Fruit fly (Drosophila melanogaster) whole organism, wandering third instar larva: ENCODE measurements around the gene CG17362.
A peak's percentile ranks its signal among the peaks of the same experiment; 100 is the strongest.

ENCODE experiments used
- Abd-B ChIP-seq: fragments of >200 bp; optimal IDR thresholded peaks from 2 replicates; lab custom pipeline; 2017; ENCODE audit warnings: missing biosample characterization, missing genetic modification characterization
- CG32264 ChIP-seq: fragments of 200-800 bp; sonication (Bioruptor generic); optimal IDR thresholded peaks from 2 replicates; lab custom pipeline; 2016; ENCODE audit warnings: missing biosample characterization, missing genetic modification characterization
- CG9705 ChIP-seq: fragments of 200-800 bp; sonication (Bioruptor generic); optimal IDR thresholded peaks from 2 replicates; lab custom pipeline; 2018; ENCODE audit warnings: missing biosample characterization, mild to moderate bottlenecking, missing genetic modification characterization
- CrebA ChIP-seq: fragments of 200-800 bp; sonication (Bioruptor generic); optimal IDR thresholded peaks from 2 replicates; lab custom pipeline; 2016; ENCODE audit warnings: missing biosample characterization, mild to moderate bottlenecking, missing genetic modification characterization, borderline replicate concordance
- Dif ChIP-seq: fragments of 200-275, 200-300 bp; sonication (Bioruptor generic); optimal IDR thresholded peaks from 2 replicates; lab custom pipeline; 2018; ENCODE audit warnings: missing biosample characterization, missing genetic modification characterization; ENCODE audit not compliant: partially characterized antibody
- GATAd ChIP-seq: sonication (Bioruptor generic); optimal IDR thresholded peaks from 2 replicates; lab custom pipeline; 2016; ENCODE audit warnings: missing biosample characterization, missing genetic modification characterization
- HLH106 ChIP-seq: fragments of 200-800 bp; optimal IDR thresholded peaks from 3 replicates; lab custom pipeline; 2019; ENCODE audit warnings: missing biosample characterization, mild to moderate bottlenecking, missing genetic modification characterization, moderate library complexity
- Hnf4 ChIP-seq: fragments of 200-800 bp; sonication (Bioruptor generic); optimal IDR thresholded peaks from 2 replicates; lab custom pipeline; 2016; ENCODE audit warnings: missing biosample characterization, mild to moderate bottlenecking, missing genetic modification characterization
- Hr78 ChIP-seq: fragments of >200 bp; optimal IDR thresholded peaks from 2 replicates; lab custom pipeline; 2017; ENCODE audit warnings: missing biosample characterization, missing genetic modification characterization
- Hr83 ChIP-seq: fragments of 200-300 bp; sonication (Bioruptor generic); optimal IDR thresholded peaks from 2 replicates; lab custom pipeline; 2016; ENCODE audit warnings: missing biosample characterization, mild to moderate bottlenecking, missing genetic modification characterization, moderate library complexity; ENCODE audit not compliant: poor library complexity, severe bottlenecking
- Jra ChIP-seq: sonication (Bioruptor generic); optimal IDR thresholded peaks from 2 replicates; lab custom pipeline; 2016; ENCODE audit warnings: missing biosample characterization, missing genetic modification characterization
- Mio ChIP-seq: sonication (Bioruptor generic); optimal IDR thresholded peaks from 2 replicates; lab custom pipeline; 2016; ENCODE audit warnings: missing biosample characterization, missing genetic modification characterization
- Myc ChIP-seq: fragments of >200 bp; optimal IDR thresholded peaks from 2 replicates; lab custom pipeline; 2017
- N ChIP-seq: fragments of >200 bp; optimal IDR thresholded peaks from 2 replicates; lab custom pipeline; 2018; ENCODE audit warnings: missing biosample characterization, missing external identifiers, missing genetic modification characterization
- OdsH ChIP-seq: fragments of 200-800 bp; sonication (Bioruptor generic); optimal IDR thresholded peaks from 2 replicates; lab custom pipeline; 2016; ENCODE audit warnings: missing biosample characterization, mild to moderate bottlenecking, missing genetic modification characterization
- Rel ChIP-seq, 2 experiments: fragments of 200-800 bp; sonication (Bioruptor generic) in 1 of 2; optimal IDR thresholded peaks; 2 replicates in 1 of 2; 3 replicates in 1 of 2; lab custom pipeline; 2016 to 2019; ENCODE audit warnings: mild to moderate bottlenecking in 2 of 2, missing biosample characterization in 2 of 2, missing genetic modification characterization in 2 of 2, moderate library complexity in 1 of 2
- Sp1 ChIP-seq: fragments of 200-800 bp; sonication (Bioruptor generic); optimal IDR thresholded peaks from 3 replicates; lab custom pipeline; 2019; ENCODE audit warnings: missing biosample characterization, mild to moderate bottlenecking, missing genetic modification characterization, moderate library complexity
- Vsx2 ChIP-seq: fragments of 200-300, 225-300 bp; sonication (Bioruptor generic); optimal IDR thresholded peaks from 2 replicates; lab custom pipeline; 2018; ENCODE audit warnings: missing biosample characterization, missing genetic modification characterization; ENCODE audit not compliant: partially characterized antibody
- br ChIP-seq: fragments of 200-800 bp; sonication (Bioruptor generic); optimal IDR thresholded peaks from 2 replicates; lab custom pipeline; 2016; ENCODE audit warnings: missing biosample characterization, missing genetic modification characterization
- dmrt93B ChIP-seq: fragments of 200-800 bp; sonication (Bioruptor generic); optimal IDR thresholded peaks from 2 replicates; lab custom pipeline; 2018; ENCODE audit warnings: missing biosample characterization, mild to moderate bottlenecking, missing genetic modification characterization
- ey ChIP-seq: fragments of 200-800 bp; sonication (Bioruptor generic); optimal IDR thresholded peaks from 2 replicates; lab custom pipeline; 2016; ENCODE audit warnings: missing biosample characterization, missing genetic modification characterization
- foxo ChIP-seq, 2 experiments: fragments of 200-800 bp; sonication (Bioruptor generic); optimal IDR thresholded peaks; 2 replicates in 1 of 2; 3 replicates in 1 of 2; lab custom pipeline; 2016 to 2017; ENCODE audit warnings: missing biosample characterization in 2 of 2, missing genetic modification characterization in 2 of 2
- fru ChIP-seq: fragments of 200-800 bp; sonication (Bioruptor generic); optimal IDR thresholded peaks from 3 replicates; lab custom pipeline; 2016; ENCODE audit warnings: missing biosample characterization, mild to moderate bottlenecking, missing genetic modification characterization
- h ChIP-seq: fragments of 200-800 bp; sonication (Bioruptor generic); optimal IDR thresholded peaks from 3 replicates; lab custom pipeline; 2016; ENCODE audit warnings: missing biosample characterization, mild to moderate bottlenecking, missing genetic modification characterization
- lola ChIP-seq: fragments of >200 bp; optimal IDR thresholded peaks from 2 replicates; lab custom pipeline; 2017; ENCODE audit warnings: missing biosample characterization, missing genetic modification characterization
- pan ChIP-seq: fragments of >200 bp; optimal IDR thresholded peaks from 2 replicates; lab custom pipeline; 2017
- psq ChIP-seq: fragments of 200-800 bp; sonication (Bioruptor generic); optimal IDR thresholded peaks from 3 replicates; lab custom pipeline; 2017; ENCODE audit warnings: missing biosample characterization, mild to moderate bottlenecking, missing genetic modification characterization, moderate library complexity
- rgr ChIP-seq: fragments of 200-800 bp; sonication (Bioruptor generic); optimal IDR thresholded peaks from 3 replicates; lab custom pipeline; 2016; ENCODE audit warnings: missing biosample characterization, mild to moderate bottlenecking, missing genetic modification characterization
- sage ChIP-seq: fragments of 200-800 bp; sonication (Bioruptor generic); optimal IDR thresholded peaks from 2 replicates; lab custom pipeline; 2016; ENCODE audit warnings: missing biosample characterization, mild to moderate bottlenecking, missing genetic modification characterization
- sv ChIP-seq: fragments of 200-800 bp; sonication (Bioruptor generic); optimal IDR thresholded peaks from 3 replicates; lab custom pipeline; 2016; ENCODE audit warnings: missing biosample characterization, missing genetic modification characterization
- woc ChIP-seq: sonication (Bioruptor generic); optimal IDR thresholded peaks from 2 replicates; lab custom pipeline; 2016; ENCODE audit warnings: missing biosample characterization, mild to moderate bottlenecking, missing genetic modification characterization

The CG17362 gene

DNA sequence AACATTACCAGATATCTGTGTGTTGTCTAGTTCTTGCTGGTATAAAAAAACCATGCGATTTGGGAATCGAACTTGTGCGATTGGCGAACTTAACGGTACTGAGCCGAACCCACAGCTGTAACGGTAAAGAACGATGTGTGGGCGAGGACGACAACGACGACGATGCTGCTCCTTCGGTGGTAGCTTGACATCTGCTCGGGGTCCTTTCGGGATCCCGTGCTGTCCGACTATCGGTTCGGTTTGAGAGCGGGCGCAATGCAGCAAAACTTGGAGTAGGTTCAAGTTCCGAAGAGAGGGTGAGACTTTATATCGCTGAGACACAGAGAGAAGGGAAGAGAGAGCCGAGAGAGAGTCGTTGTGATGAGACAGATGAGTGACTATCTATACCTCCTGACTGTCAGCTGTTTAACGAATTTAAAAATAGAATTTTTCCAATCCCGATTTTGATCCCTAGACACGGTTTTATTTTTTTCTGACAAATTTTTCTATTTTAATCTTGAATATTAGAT lies 6.9 kb downstream of the CG17362 start, which contains the start of gene CG17364:
Gene CG17364 (minus strand): TSS at position 168 of the 509 bp plus-strand sequence.
- TF ChIP-seq Mio (GFP tag; lab: Kevin White, UChicago) = no peak
- TF ChIP-seq dmrt93B (GFP tag; lab: Kevin White, UChicago) = no peak
- no peak for TF ChIP-seq Hr78 (GFP tag; lab: Kevin White, UChicago)
- no peak for TF ChIP-seq h (GFP tag; lab: Kevin White, UChicago)
- no peak for TF ChIP-seq Dif
- no peak for TF ChIP-seq CG9705 (GFP tag; lab: Kevin White, UChicago)
- no peak for TF ChIP-seq woc
- TF ChIP-seq CG32264 (GFP tag; lab: Kevin White, UChicago) = no peak
- no peak for TF ChIP-seq lola
- TF ChIP-seq br (GFP tag; lab: Kevin White, UChicago) = no peak
- TF ChIP-seq ey (GFP tag; lab: Kevin White, UChicago) = no peak
- no peak for TF ChIP-seq fru
- no peak for TF ChIP-seq foxo (GFP tag; optimal IDR thresholded peaks at IDR 0.05; lab: Kevin White, UChicago)
- no peak for TF ChIP-seq Vsx2 (GFP tag; lab: Kevin White, UChicago)

DNA sequence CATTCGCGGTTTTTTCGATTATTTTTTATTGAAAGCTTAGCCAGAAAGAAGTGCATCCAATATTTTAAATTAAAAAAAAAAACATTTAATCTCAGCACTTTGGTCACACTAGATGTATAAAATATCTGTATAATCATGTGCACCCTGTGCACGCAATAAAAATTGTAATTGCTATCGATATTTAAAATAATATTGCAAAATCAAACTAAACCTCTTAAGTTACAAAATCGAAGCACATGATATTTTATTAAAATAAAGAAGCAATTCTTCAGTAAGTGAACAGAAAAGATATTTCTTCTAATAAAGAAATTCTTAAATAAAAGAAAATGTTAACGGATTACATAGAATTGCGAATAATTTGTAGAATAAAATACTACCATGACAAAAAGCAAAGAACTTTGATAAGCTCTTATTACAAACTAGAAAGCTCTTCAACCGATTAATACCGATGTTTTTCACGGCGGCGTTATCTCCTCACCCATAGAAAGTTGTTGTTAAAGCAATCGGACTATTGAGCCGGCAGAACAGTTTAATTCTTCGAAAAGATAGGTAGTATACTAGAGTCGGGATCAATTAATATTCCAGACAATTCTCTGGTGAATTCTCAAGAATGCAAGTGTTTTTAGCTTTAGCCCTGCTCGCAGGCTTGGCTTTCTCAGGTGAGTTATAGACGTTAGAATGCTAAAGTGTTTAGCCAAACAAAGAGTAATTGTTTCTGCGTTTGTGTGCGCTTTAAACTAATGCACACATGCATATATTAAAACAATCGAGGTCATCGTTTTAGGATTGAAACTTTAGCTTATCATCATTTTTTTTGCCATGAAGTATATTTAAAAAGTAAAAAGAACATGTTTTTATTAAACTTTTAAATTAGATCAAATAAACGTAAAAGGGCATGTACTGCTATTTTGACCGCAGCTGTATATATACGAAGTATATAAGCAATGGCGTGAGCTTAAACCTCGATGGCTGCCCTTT lies 7.6 kb downstream of the CG17362 start, which contains the start of gene CtsK1:
Gene CtsK1 (plus strand): TSS at position 490 of the 978 bp plus-strand sequence.
- TF ChIP-seq fru (peak; percentile 68), Sp1 (peak; percentile 53), woc (peak; percentile 27), h (GFP tag; lab: Kevin White, UChicago) (peak; percentile 64), Hnf4 (GFP tag; lab: Kevin White, UChicago) (peak; percentile 32), psq (GFP tag; lab: Kevin White, UChicago) (peak; percentile 61), HLH106 (tag; lab: Kevin White, UChicago) (peak; percentile 68), CG32264 (GFP tag; lab: Kevin White, UChicago) (peak; percentile 14), ey (GFP tag; lab: Kevin White, UChicago) (peak; percentile 68), br (GFP tag; lab: Kevin White, UChicago) (peak; percentile 14), Jra (GFP tag; lab: Kevin White, UChicago) (no peak), GATAd (GFP tag; lab: Kevin White, UChicago) (no peak), rgr (GFP tag; lab: Kevin White, UChicago) (peak; percentile 66), Hr78 (GFP tag; lab: Kevin White, UChicago) (no peak), OdsH (GFP tag; lab: Kevin White, UChicago) (peak; percentile 70), Vsx2 (GFP tag; lab: Kevin White, UChicago) (no peak), foxo (GFP tag; optimal IDR thresholded peaks at IDR 0.05; lab: Kevin White, UChicago) (peak in 1 of 2 experiments; percentile 73)

DNA sequence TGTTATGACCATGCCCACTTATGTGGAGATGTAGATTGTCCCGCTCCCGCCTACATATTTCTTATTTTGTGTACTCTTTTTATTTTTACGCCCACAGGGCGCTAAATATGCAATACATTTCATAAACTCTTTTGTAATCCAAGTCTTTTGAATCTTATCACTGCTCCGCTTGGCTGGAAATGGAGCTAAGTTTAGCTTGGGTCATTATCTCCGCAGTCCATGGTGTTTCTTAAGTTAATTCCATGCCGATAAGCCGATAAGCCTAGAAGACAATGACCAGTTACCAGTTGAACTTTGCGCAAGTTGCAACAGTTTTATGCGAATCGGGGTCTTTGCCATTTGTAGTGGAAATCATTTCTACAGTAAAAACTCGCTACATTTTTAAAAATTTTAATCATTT lies 10.0 kb downstream of the CG17362 start:
- TF ChIP-seq sage (no peak), HLH106 (tag; lab: Kevin White, UChicago) (no peak), psq (GFP tag; lab: Kevin White, UChicago) (no peak), Vsx2 (GFP tag; lab: Kevin White, UChicago) (no peak), Jra (GFP tag; lab: Kevin White, UChicago) (no peak), N (no peak), pan (lab: Kevin White, UChicago) (no peak), Abd-B (no peak), sv (GFP tag; lab: Kevin White, UChicago) (no peak), Myc (lab: Kevin White, UChicago) (no peak), CG9705 (GFP tag; lab: Kevin White, UChicago) (no peak), dmrt93B (GFP tag; lab: Kevin White, UChicago) (no peak), Hr83 (no peak), Rel (GFP tag; optimal IDR thresholded peaks at IDR 0.05; lab: Kevin White, UChicago) (no peak), Rel (tag; optimal IDR thresholded peaks at IDR 0.05; lab: Kevin White, UChicago) (no peak), Hnf4 (GFP tag; lab: Kevin White, UChicago) (no peak), woc (no peak), CrebA (GFP tag; lab: Kevin White, UChicago) (no peak)
